Fruit fly (Drosophila melanogaster) whole organism, embryonic: ENCODE measurements around the gene CG13032.
A peak's percentile ranks its signal among the peaks of the same experiment; 100 is the strongest.

Source experiments
- CG10147 ChIP-seq: fragments of 200-800 bp; sonication (Bioruptor generic); optimal IDR thresholded peaks from 2 replicates; lab custom pipeline; 2019; ENCODE audit warnings: missing biosample characterization, mild to moderate bottlenecking, missing genetic modification characterization, moderate library complexity
- CG10267 ChIP-seq: fragments of 200-800 bp; sonication (Bioruptor generic); optimal IDR thresholded peaks from 2 replicates; lab custom pipeline; 2018; ENCODE audit warnings: missing biosample characterization, mild to moderate bottlenecking, missing genetic modification characterization, moderate library complexity
- CG10431 ChIP-seq: fragments of 200-800 bp; sonication (Bioruptor generic); optimal IDR thresholded peaks from 3 replicates; lab custom pipeline; 2018; ENCODE audit warnings: missing biosample characterization, mild to moderate bottlenecking, missing genetic modification characterization
- CG11695 ChIP-seq: fragments of 200-800 bp; sonication (Bioruptor generic); IDR thresholded peaks from 3 replicates; pipeline ENCODE4 v1.3.6; 2022; ENCODE audit warnings: missing biosample characterization, missing genetic modification characterization
- CG11696 ChIP-seq: fragments of 200-800 bp; sonication (Bioruptor generic); IDR thresholded peaks from 2 replicates; pipeline ENCODE4 v1.3.6; 2022; ENCODE audit warnings: missing biosample characterization, missing genetic modification characterization
- CG13424 ChIP-seq: fragments of 200-800 bp; sonication (Bioruptor generic); optimal IDR thresholded peaks from 2 replicates; lab custom pipeline; 2019; ENCODE audit warnings: missing biosample characterization, mild to moderate bottlenecking, missing genetic modification characterization, moderate library complexity
- CG13894 ChIP-seq: fragments of 200-800 bp; sonication (Bioruptor generic); optimal IDR thresholded peaks from 3 replicates; lab custom pipeline; 2018; ENCODE audit warnings: missing biosample characterization, mild to moderate bottlenecking, missing genetic modification characterization, moderate library complexity
- CG1603 ChIP-seq: fragments of 200-800 bp; sonication (Bioruptor generic); optimal IDR thresholded peaks from 2 replicates; lab custom pipeline; 2019; ENCODE audit warnings: missing biosample characterization, mild to moderate bottlenecking, missing genetic modification characterization, moderate library complexity
- CG16779 ChIP-seq: fragments of 200-800 bp; sonication (Bioruptor generic); IDR thresholded peaks from 2 replicates; pipeline ENCODE4 v1.3.6; 2022; ENCODE audit warnings: missing biosample characterization, missing genetic modification characterization
- CG17361 ChIP-seq: fragments of 200-800 bp; sonication (Bioruptor generic); IDR thresholded peaks from 3 replicates; pipeline ENCODE4 v1.3.6; 2022; ENCODE audit warnings: missing biosample characterization, missing genetic modification characterization
- CG17802 ChIP-seq: fragments of 200-800 bp; sonication (Bioruptor generic); optimal IDR thresholded peaks from 2 replicates; lab custom pipeline; 2018; ENCODE audit warnings: missing biosample characterization, mild to moderate bottlenecking, missing genetic modification characterization, moderate library complexity
- CG18262 ChIP-seq: fragments of 200-800 bp; optimal IDR thresholded peaks from 3 replicates; lab custom pipeline; 2019; ENCODE audit warnings: missing biosample characterization, mild to moderate bottlenecking, missing genetic modification characterization, moderate library complexity
- CG2712 ChIP-seq: fragments of 200-800 bp; optimal IDR thresholded peaks from 3 replicates; lab custom pipeline; 2019; ENCODE audit warnings: missing biosample characterization, mild to moderate bottlenecking, missing genetic modification characterization, moderate library complexity
- CG34376 ChIP-seq: fragments of 200-800 bp; sonication (Bioruptor generic); optimal IDR thresholded peaks from 2 replicates; lab custom pipeline; 2018; ENCODE audit warnings: missing biosample characterization, mild to moderate bottlenecking, missing genetic modification characterization
- CG34422 ChIP-seq: fragments of 200-800 bp; sonication (Bioruptor generic); IDR thresholded peaks from 3 replicates; pipeline ENCODE4 v1.3.6; 2022; ENCODE audit warnings: missing biosample characterization, missing genetic modification characterization
- CG3847 ChIP-seq: fragments of 200-800 bp; sonication (Bioruptor generic); IDR thresholded peaks from 2 replicates; pipeline ENCODE4 v1.3.6; 2022; ENCODE audit warnings: missing biosample characterization, missing genetic modification characterization
- CG4820 ChIP-seq: fragments of 200-800 bp; sonication (Bioruptor generic); optimal IDR thresholded peaks from 3 replicates; lab custom pipeline; 2016; ENCODE audit warnings: missing biosample characterization, missing genetic modification characterization
- CG9797 ChIP-seq: fragments of 200-800 bp; sonication (Bioruptor generic); optimal IDR thresholded peaks from 3 replicates; lab custom pipeline; 2018; ENCODE audit warnings: missing biosample characterization, mild to moderate bottlenecking, missing genetic modification characterization
- CHES-1-like ChIP-seq: fragments of 200-800 bp; sonication (Bioruptor generic); optimal IDR thresholded peaks from 2 replicates; lab custom pipeline; 2016; ENCODE audit warnings: missing biosample characterization, missing genetic modification characterization
- CoRest ChIP-seq: fragments of 200-800 bp; sonication (Bioruptor generic); optimal IDR thresholded peaks from 3 replicates; lab custom pipeline; 2018; ENCODE audit warnings: missing biosample characterization, mild to moderate bottlenecking, missing genetic modification characterization, moderate library complexity
- Elba2 ChIP-seq: fragments of 200-800 bp; sonication (Bioruptor generic); optimal IDR thresholded peaks from 3 replicates; lab custom pipeline; 2016; ENCODE audit warnings: missing biosample characterization, missing genetic modification characterization
- HHEX ChIP-seq: fragments of 200-800 bp; sonication (Bioruptor generic); optimal IDR thresholded peaks from 3 replicates; lab custom pipeline; 2017; ENCODE audit warnings: missing biosample characterization, mild to moderate bottlenecking, missing genetic modification characterization, missing genetic modification reagents
- HLHmδ ChIP-seq: fragments of 200-800 bp; sonication (Bioruptor generic); optimal IDR thresholded peaks from 2 replicates; lab custom pipeline; 2018; ENCODE audit warnings: missing biosample characterization, mild to moderate bottlenecking, missing genetic modification characterization, moderate library complexity
- Hr78 ChIP-seq, 2 experiments: fragments of 200-800 bp in 1 of 2; fragments of >200 bp in 1 of 2; sonication (Bioruptor generic) in 1 of 2; optimal IDR thresholded peaks; 2 replicates each; lab custom pipeline; 2017 to 2019; ENCODE audit warnings: missing biosample characterization in 2 of 2, missing genetic modification characterization in 2 of 2, mild to moderate bottlenecking in 1 of 2, moderate library complexity in 1 of 2
- Lhr ChIP-seq: fragments of 200-800 bp; sonication (Bioruptor generic); optimal IDR thresholded peaks from 3 replicates; lab custom pipeline; 2017; ENCODE audit warnings: mild to moderate bottlenecking, missing biosample characterization, missing genetic modification reagents, missing genetic modification characterization
- MESR4 ChIP-seq: fragments of 200-800 bp; sonication (Bioruptor generic); optimal IDR thresholded peaks from 2 replicates; lab custom pipeline; 2018; ENCODE audit warnings: missing biosample characterization, mild to moderate bottlenecking, missing genetic modification characterization, moderate library complexity
- Myb ChIP-seq: fragments of 200-800 bp; sonication (Bioruptor generic); optimal IDR thresholded peaks from 2 replicates; lab custom pipeline; 2016; ENCODE audit warnings: missing biosample characterization, missing genetic modification characterization
- Oaz ChIP-seq: fragments of 200-800 bp; sonication (Bioruptor generic); IDR thresholded peaks from 2 replicates; pipeline ENCODE4 v1.3.6; 2022; ENCODE audit warnings: missing biosample characterization, missing genetic modification characterization
- PHDP ChIP-seq: fragments of 200-800 bp; sonication (Bioruptor generic); optimal IDR thresholded peaks from 3 replicates; lab custom pipeline; 2018; ENCODE audit warnings: missing biosample characterization, mild to moderate bottlenecking, missing genetic modification characterization, moderate library complexity
- Scr ChIP-seq: fragments of 200-800 bp; sonication (Bioruptor generic); IDR thresholded peaks from 2 replicates; pipeline ENCODE4 v1.3.6; 2022; ENCODE audit warnings: missing biosample characterization, missing genetic modification characterization; ENCODE audit not compliant: partially characterized antibody
- Sry-β ChIP-seq: fragments of 200-800 bp; sonication (Bioruptor generic); optimal IDR thresholded peaks from 2 replicates; lab custom pipeline; 2018; ENCODE audit warnings: missing biosample characterization, mild to moderate bottlenecking, missing genetic modification characterization, moderate library complexity
- Vsx1 ChIP-seq: fragments of 200-800 bp; sonication (Bioruptor generic); optimal IDR thresholded peaks from 2 replicates; lab custom pipeline; 2017; ENCODE audit warnings: missing biosample characterization, mild to moderate bottlenecking, missing genetic modification characterization, missing genetic modification reagents
- ara ChIP-seq: fragments of 200-800 bp; sonication (Bioruptor generic); IDR thresholded peaks from 2 replicates; pipeline ENCODE4 v1.3.6; 2022; ENCODE audit warnings: missing biosample characterization, missing genetic modification characterization
- croc ChIP-seq: fragments of 200-800 bp; sonication (Bioruptor generic); conservative IDR thresholded peaks from 3 replicates; pipeline ENCODE4 v1.3.6; 2022; ENCODE audit warnings: missing biosample characterization, missing genetic modification characterization
- disco-r ChIP-seq: fragments of 200-800 bp; sonication (Bioruptor generic); optimal IDR thresholded peaks from 2 replicates; lab custom pipeline; 2016; ENCODE audit warnings: missing biosample characterization, missing genetic modification characterization
- dmrt11E ChIP-seq: fragments of 200-800 bp; sonication (Bioruptor generic); optimal IDR thresholded peaks from 3 replicates; lab custom pipeline; 2018; ENCODE audit warnings: missing biosample characterization, mild to moderate bottlenecking, missing genetic modification characterization, moderate library complexity
- dysf ChIP-seq: fragments of 200-800 bp; sonication (Bioruptor generic); IDR thresholded peaks from 3 replicates; pipeline ENCODE4 v1.3.6; 2022; ENCODE audit warnings: missing biosample characterization, missing genetic modification characterization
- ewg ChIP-seq: fragments of 200-800 bp; sonication (Bioruptor generic); optimal IDR thresholded peaks from 3 replicates; lab custom pipeline; 2017; ENCODE audit warnings: mild to moderate bottlenecking, missing biosample characterization, missing genetic modification reagents, missing genetic modification characterization
- fd64A ChIP-seq: fragments of 200-800 bp; sonication (Bioruptor generic); optimal IDR thresholded peaks from 3 replicates; lab custom pipeline; 2018; ENCODE audit warnings: missing biosample characterization, mild to moderate bottlenecking, missing genetic modification characterization
- kah ChIP-seq: fragments of 200-800 bp; sonication (Bioruptor generic); optimal IDR thresholded peaks from 2 replicates; lab custom pipeline; 2018; ENCODE audit warnings: missing biosample characterization, mild to moderate bottlenecking, missing genetic modification characterization
- onecut ChIP-seq: fragments of 200-800 bp; sonication (Bioruptor generic); IDR thresholded peaks from 2 replicates; pipeline ENCODE4 v1.3.6; 2022; ENCODE audit warnings: missing biosample characterization, missing genetic modification characterization
- pho ChIP-seq: fragments of 200-800 bp; sonication (Bioruptor generic); optimal IDR thresholded peaks from 2 replicates; lab custom pipeline; 2016; ENCODE audit warnings: missing biosample characterization, missing genetic modification characterization
- pzg ChIP-seq: fragments of 200-800 bp; sonication (Bioruptor generic); optimal IDR thresholded peaks from 3 replicates; lab custom pipeline; 2018; ENCODE audit warnings: missing biosample characterization, mild to moderate bottlenecking, missing genetic modification characterization, moderate library complexity
- schlank ChIP-seq: fragments of 200-800 bp; sonication (Bioruptor generic); optimal IDR thresholded peaks from 2 replicates; lab custom pipeline; 2018; ENCODE audit warnings: missing biosample characterization, mild to moderate bottlenecking, missing genetic modification characterization
- slou ChIP-seq: fragments of 200-800 bp; sonication (Bioruptor generic); optimal IDR thresholded peaks from 3 replicates; lab custom pipeline; 2016; ENCODE audit warnings: missing biosample characterization, missing genetic modification characterization
- so ChIP-seq: fragments of 200-800 bp; sonication (Bioruptor generic); IDR thresholded peaks from 3 replicates; pipeline ENCODE4 v1.3.6; 2022; ENCODE audit warnings: missing biosample characterization, missing genetic modification characterization
- stwl ChIP-seq: fragments of 200-800 bp; sonication (Bioruptor generic); optimal IDR thresholded peaks from 3 replicates; lab custom pipeline; 2018; ENCODE audit warnings: missing biosample characterization, mild to moderate bottlenecking, missing genetic modification characterization, moderate library complexity
- tio ChIP-seq: fragments of 200-800 bp; sonication (Bioruptor generic); optimal IDR thresholded peaks from 2 replicates; lab custom pipeline; 2017; ENCODE audit warnings: missing biosample characterization, missing genetic modification characterization, inconsistent platforms
- z ChIP-seq: fragments of 200-800 bp; sonication (Bioruptor generic); IDR thresholded peaks from 3 replicates; pipeline ENCODE4 v1.3.6; 2022; ENCODE audit warnings: missing biosample characterization, missing genetic modification characterization
- zfh2 ChIP-seq: fragments of 200-800 bp; sonication (Bioruptor generic); optimal IDR thresholded peaks from 2 replicates; lab custom pipeline; 2016; ENCODE audit warnings: missing biosample characterization, missing genetic modification characterization

CG13032 gene

dm6 chr3L:16673367-16674014 is at the start of gene CG13032, which contains the start of gene zetaCOP (continued):
- TF ChIP-seq z (GFP tag; lab: Robert Waterston, UW) (no peak), pzg (GFP tag; lab: Kevin White, UChicago) (peak; percentile 64), dysf (GFP tag; lab: Robert Waterston, UW) (no peak), CG17802 (tag; lab: Kevin White, UChicago) (no peak), HLHmδ (GFP tag; lab: Kevin White, UChicago) (no peak), Myb (GFP tag; lab: Kevin White, UChicago) (peak; percentile 94), PHDP (tag; lab: Kevin White, UChicago) (no peak), CG11696 (no peak), schlank (tag; lab: Kevin White, UChicago) (no peak), Hr78 (GFP tag; optimal IDR thresholded peaks at IDR 0.05; lab: Kevin White, UChicago) (no peak), fd64A (GFP tag; lab: Kevin White, UChicago) (no peak), MESR4 (GFP tag; lab: Kevin White, UChicago) (peak; percentile 82), slou (no peak), CG18262 (tag; lab: Kevin White, UChicago) (no peak), Vsx1 (no peak), CG4820 (GFP tag; lab: Kevin White, UChicago) (no peak), ara (GFP tag; lab: Robert Waterston, UW) (no peak), kah (no peak), CG34376 (GFP tag; lab: Kevin White, UChicago) (no peak), pho (GFP tag; lab: Kevin White, UChicago) (no peak), dmrt11E (tag; lab: Kevin White, UChicago) (no peak), Oaz (no peak), so (GFP tag; lab: Robert Waterston, UW) (no peak), CG16779 (GFP tag; lab: Robert Waterston, UW) (no peak), CG11695 (no peak), CG13424 (tag; lab: Kevin White, UChicago) (no peak), HHEX (GFP tag; lab: Kevin White, UChicago) (no peak), tio (GFP tag; lab: Kevin White, UChicago) (no peak), CoRest (tag; lab: Kevin White, UChicago) (peak; percentile 10), Sry-β (peak; percentile 79), CG1603 (tag; lab: Kevin White, UChicago) (no peak), CG13894 (no peak), CG10147 (GFP tag; lab: Kevin White, UChicago) (no peak), CG3847 (GFP tag; lab: Robert Waterston, UW) (no peak), Scr (0 out of 2 replicates have a peak, but pooled peaks have one; percentile 16), CG2712 (tag; lab: Kevin White, UChicago) (peak; percentile 25), onecut (GFP tag; lab: Robert Waterston, UW) (no peak), CG10267 (peak; percentile 46), zfh2 (GFP tag; lab: Kevin White, UChicago) (no peak), CHES-1-like (GFP tag; lab: Kevin White, UChicago) (no peak), croc (GFP tag; lab: Robert Waterston, UW) (no peak), CG10431 (no peak), CG9797 (GFP tag; lab: Kevin White, UChicago) (peak; percentile 58), Elba2 (GFP tag; lab: Kevin White, UChicago) (peak; percentile 31), disco-r (no peak), CG34422 (GFP tag; lab: Robert Waterston, UW) (no peak), stwl (tag; lab: Kevin White, UChicago) (peak; percentile 69), Lhr (GFP tag; lab: Kevin White, UChicago) (peak; percentile 37), ewg (GFP tag; lab: Kevin White, UChicago) (no peak), CG17361 (no peak)
